Fruit fly (Drosophila melanogaster) whole organism, embryonic: ENCODE data around the gene CG9799.

ENCODE experiments used
- Atf-2 ChIP-seq: fragments of 200-800 bp; sonication (Bioruptor generic); optimal IDR thresholded peaks from 2 replicates; lab custom pipeline; 2016; ENCODE audit warnings: missing biosample characterization, missing genetic modification characterization
- CG10267 ChIP-seq: fragments of 200-800 bp; sonication (Bioruptor generic); optimal IDR thresholded peaks from 2 replicates; lab custom pipeline; 2018; ENCODE audit warnings: missing biosample characterization, mild to moderate bottlenecking, missing genetic modification characterization, moderate library complexity
- CG10462 ChIP-seq: fragments of 200-800 bp; sonication (Bioruptor generic); optimal IDR thresholded peaks from 2 replicates; lab custom pipeline; 2016; ENCODE audit warnings: missing biosample characterization, missing genetic modification characterization
- CG10543 ChIP-seq: fragments of 200-800 bp; sonication (Bioruptor generic); optimal IDR thresholded peaks from 3 replicates; lab custom pipeline; 2017; ENCODE audit warnings: missing biosample characterization, mild to moderate bottlenecking, missing genetic modification characterization, moderate library complexity
- CG11456 ChIP-seq: fragments of 200-800 bp; sonication (Bioruptor generic); IDR thresholded peaks from 3 replicates; pipeline ENCODE4 v1.3.6; 2022; ENCODE audit warnings: missing biosample characterization, missing genetic modification characterization
- CG12219 ChIP-seq: fragments of 200-800 bp; sonication (Bioruptor generic); optimal IDR thresholded peaks from 3 replicates; lab custom pipeline; 2018; ENCODE audit warnings: missing biosample characterization, mild to moderate bottlenecking, missing genetic modification characterization
- CG12659 ChIP-seq: fragments of 200-800 bp; sonication (Bioruptor generic); optimal IDR thresholded peaks from 3 replicates; lab custom pipeline; 2017; ENCODE audit warnings: mild to moderate bottlenecking, missing biosample characterization, missing genetic modification reagents, missing genetic modification characterization
- CG17186 ChIP-seq: fragments of 200-800 bp; sonication (Bioruptor generic); optimal IDR thresholded peaks from 3 replicates; lab custom pipeline; 2017; ENCODE audit warnings: missing biosample characterization, missing genetic modification reagents, missing genetic modification characterization
- CG2120 ChIP-seq: fragments of 200-800 bp; sonication (Bioruptor generic); optimal IDR thresholded peaks from 3 replicates; lab custom pipeline; 2016; ENCODE audit warnings: missing biosample characterization, missing genetic modification characterization
- CG31224 ChIP-seq: fragments of 200-800 bp; sonication (Bioruptor generic); IDR thresholded peaks from 2 replicates; pipeline ENCODE4 v1.3.6; 2022; ENCODE audit warnings: missing biosample characterization, missing genetic modification characterization
- CG31365 ChIP-seq: fragments of 200-800 bp; sonication (Bioruptor generic); optimal IDR thresholded peaks from 2 replicates; lab custom pipeline; 2018; ENCODE audit warnings: missing biosample characterization, mild to moderate bottlenecking, missing genetic modification characterization
- CG32772 ChIP-seq: fragments of 200-800 bp; sonication (Bioruptor generic); IDR thresholded peaks from 2 replicates; pipeline ENCODE4 v1.3.6; 2022; ENCODE audit warnings: missing biosample characterization, missing genetic modification characterization
- CG4404 ChIP-seq: fragments of 200-800 bp; sonication (Bioruptor generic); IDR thresholded peaks from 2 replicates; pipeline ENCODE4 v1.3.6; 2022; ENCODE audit warnings: missing biosample characterization, missing genetic modification characterization
- CG4820 ChIP-seq: fragments of 200-800 bp; sonication (Bioruptor generic); optimal IDR thresholded peaks from 3 replicates; lab custom pipeline; 2016; ENCODE audit warnings: missing biosample characterization, missing genetic modification characterization
- CG6813 ChIP-seq: fragments of 200-800 bp; sonication (Bioruptor generic); optimal IDR thresholded peaks from 2 replicates; lab custom pipeline; 2017; ENCODE audit warnings: missing biosample characterization, missing genetic modification characterization, mild to moderate bottlenecking, moderate library complexity, missing genetic modification reagents
- CG8359 ChIP-seq: fragments of 200-800 bp; sonication (Bioruptor generic); optimal IDR thresholded peaks from 2 replicates; lab custom pipeline; 2017; ENCODE audit warnings: missing biosample characterization, mild to moderate bottlenecking, missing genetic modification characterization, borderline replicate concordance
- CG9932 ChIP-seq: fragments of 200-800 bp; sonication (Bioruptor generic); IDR thresholded peaks from 2 replicates; pipeline ENCODE4 v1.3.6; 2022; ENCODE audit warnings: missing biosample characterization, missing genetic modification characterization
- CHES-1-like ChIP-seq: fragments of 200-800 bp; sonication (Bioruptor generic); optimal IDR thresholded peaks from 2 replicates; lab custom pipeline; 2016; ENCODE audit warnings: missing biosample characterization, missing genetic modification characterization
- Dad ChIP-seq: fragments of 200-800 bp; sonication (Bioruptor generic); optimal IDR thresholded peaks from 3 replicates; lab custom pipeline; 2016; ENCODE audit warnings: missing biosample characterization, missing genetic modification characterization
- Dp ChIP-seq: fragments of 200-800 bp; sonication (Bioruptor generic); optimal IDR thresholded peaks from 2 replicates; lab custom pipeline; 2018; ENCODE audit warnings: missing biosample characterization, mild to moderate bottlenecking, missing genetic modification characterization, moderate library complexity
- Fer1 ChIP-seq: fragments of 200-800 bp; sonication (Bioruptor generic); optimal IDR thresholded peaks from 2 replicates; lab custom pipeline; 2017; ENCODE audit warnings: missing biosample characterization, mild to moderate bottlenecking, missing genetic modification characterization
- HLH54F ChIP-seq: fragments of 200-800 bp; sonication (Bioruptor generic); optimal IDR thresholded peaks from 3 replicates; lab custom pipeline; 2016; ENCODE audit warnings: missing biosample characterization, missing genetic modification characterization
- HLHmδ ChIP-seq: fragments of 200-800 bp; sonication (Bioruptor generic); optimal IDR thresholded peaks from 2 replicates; lab custom pipeline; 2018; ENCODE audit warnings: missing biosample characterization, mild to moderate bottlenecking, missing genetic modification characterization, moderate library complexity
- Hmx ChIP-seq: fragments of 200-800 bp; sonication (Bioruptor generic); optimal IDR thresholded peaks from 2 replicates; lab custom pipeline; 2016; ENCODE audit warnings: missing biosample characterization, missing genetic modification characterization
- Hr3 ChIP-seq: fragments of 200-800 bp; sonication (Bioruptor generic); optimal IDR thresholded peaks from 3 replicates; lab custom pipeline; 2016; ENCODE audit warnings: missing biosample characterization, missing genetic modification characterization
- Rfx ChIP-seq: fragments of 200-800 bp; sonication (Bioruptor generic); IDR thresholded peaks from 2 replicates; pipeline ENCODE4 v1.3.6; 2022; ENCODE audit warnings: missing biosample characterization, missing genetic modification characterization
- Sox102F ChIP-seq: fragments of 200-800 bp; sonication (Bioruptor generic); optimal IDR thresholded peaks from 2 replicates; lab custom pipeline; 2018; ENCODE audit warnings: missing biosample characterization, mild to moderate bottlenecking, missing genetic modification characterization, moderate library complexity
- Sry-δ ChIP-seq: fragments of 200-800 bp; sonication (Bioruptor generic); optimal IDR thresholded peaks from 2 replicates; lab custom pipeline; 2016; ENCODE audit warnings: missing biosample characterization, missing genetic modification characterization
- Tbp ChIP-seq: fragments of >200 bp; optimal IDR thresholded peaks from 2 replicates; lab custom pipeline; 2018; ENCODE audit warnings: missing biosample characterization, missing genetic modification characterization
- al ChIP-seq: fragments of 200-800 bp; sonication (Bioruptor generic); IDR thresholded peaks from 2 replicates; pipeline ENCODE4 v1.3.6; 2022; ENCODE audit warnings: missing biosample characterization, missing genetic modification characterization
- bcd ChIP-seq: fragments of 200-800 bp; sonication (Bioruptor generic); optimal IDR thresholded peaks from 2 replicates; lab custom pipeline; 2017; ENCODE audit warnings: missing biosample characterization, mild to moderate bottlenecking, missing genetic modification characterization
- bsh ChIP-seq, 2 experiments: fragments of 200-800 bp; sonication (Bioruptor generic); optimal IDR thresholded peaks; 2 replicates each; lab custom pipeline; 2017 to 2018; ENCODE audit warnings: mild to moderate bottlenecking in 2 of 2, missing biosample characterization in 2 of 2, missing genetic modification characterization in 2 of 2, moderate library complexity in 1 of 2
- ci ChIP-seq: fragments of 200-800 bp; sonication (Bioruptor generic); IDR thresholded peaks from 3 replicates; pipeline ENCODE4 v1.3.6; 2022; ENCODE audit warnings: missing biosample characterization, missing genetic modification characterization
- da ChIP-seq: fragments of 200-800 bp; sonication (Bioruptor generic); optimal IDR thresholded peaks from 2 replicates; lab custom pipeline; 2016; ENCODE audit warnings: missing biosample characterization, missing genetic modification characterization
- dan ChIP-seq: fragments of 200-800 bp; sonication (Bioruptor generic); IDR thresholded peaks from 2 replicates; pipeline ENCODE4 v1.3.6; 2022; ENCODE audit warnings: missing biosample characterization, missing genetic modification characterization
- dimm ChIP-seq: fragments of 200-800 bp; sonication (Bioruptor generic); IDR thresholded peaks from 2 replicates; pipeline ENCODE4 v1.3.6; 2022; ENCODE audit warnings: missing biosample characterization, missing genetic modification characterization
- eve ChIP-seq, 2 experiments: fragments of >200 bp; optimal IDR thresholded peaks; 2 replicates each; lab custom pipeline; 2017; ENCODE audit warnings: missing biosample characterization in 2 of 2, missing genetic modification characterization in 2 of 2
- grau ChIP-seq: fragments of 200-800 bp; optimal IDR thresholded peaks from 3 replicates; lab custom pipeline; 2019; ENCODE audit warnings: missing biosample characterization, mild to moderate bottlenecking, missing genetic modification characterization, moderate library complexity
- hb ChIP-seq: fragments of 200-800 bp; sonication (Bioruptor generic); IDR thresholded peaks from 3 replicates; pipeline ENCODE4 v1.3.6; 2022; ENCODE audit warnings: missing biosample characterization, missing genetic modification characterization; ENCODE audit not compliant: partially characterized antibody
- her ChIP-seq: fragments of 200-800 bp; sonication (Bioruptor generic); optimal IDR thresholded peaks from 2 replicates; lab custom pipeline; 2016; ENCODE audit warnings: missing biosample characterization, missing genetic modification characterization
- kah ChIP-seq: fragments of 200-800 bp; sonication (Bioruptor generic); optimal IDR thresholded peaks from 2 replicates; lab custom pipeline; 2018; ENCODE audit warnings: missing biosample characterization, mild to moderate bottlenecking, missing genetic modification characterization
- knrl ChIP-seq: fragments of 200-800 bp; sonication (Bioruptor generic); IDR thresholded peaks from 3 replicates; pipeline ENCODE4 v1.3.6; 2022; ENCODE audit warnings: missing biosample characterization, missing genetic modification characterization; ENCODE audit not compliant: partially characterized antibody
- odd ChIP-seq: fragments of 200-800 bp; sonication (Bioruptor generic); optimal IDR thresholded peaks from 2 replicates; lab custom pipeline; 2017; ENCODE audit warnings: missing biosample characterization, mild to moderate bottlenecking, missing genetic modification characterization
- pan ChIP-seq, 4 experiments: fragments of >200 bp in 3 of 4; fragments of 200-800 bp in 1 of 4; sonication (Bioruptor generic) in 1 of 4; optimal IDR thresholded peaks in 3 of 4; IDR thresholded peaks in 1 of 4; 2 replicates each; pipeline versions ENCODE4 v1.3.6 to Lab custom; 2017 to 2022; ENCODE audit warnings: missing biosample characterization in 2 of 4, missing genetic modification characterization in 2 of 4, mixed read lengths in 1 of 4
- pho ChIP-seq: fragments of 200-800 bp; sonication (Bioruptor generic); optimal IDR thresholded peaks from 2 replicates; lab custom pipeline; 2016; ENCODE audit warnings: missing biosample characterization, missing genetic modification characterization
- pita ChIP-seq: fragments of 200-800 bp; sonication (Bioruptor generic); optimal IDR thresholded peaks from 2 replicates; lab custom pipeline; 2017; ENCODE audit warnings: missing biosample characterization, mild to moderate bottlenecking, missing genetic modification characterization
- sens-2 ChIP-seq: fragments of 200-800 bp; sonication (Bioruptor generic); IDR thresholded peaks from 2 replicates; pipeline ENCODE4 v1.3.6; 2022; ENCODE audit warnings: missing biosample characterization, missing genetic modification characterization
- stwl ChIP-seq: fragments of 200-800 bp; sonication (Bioruptor generic); optimal IDR thresholded peaks from 3 replicates; lab custom pipeline; 2018; ENCODE audit warnings: missing biosample characterization, mild to moderate bottlenecking, missing genetic modification characterization, moderate library complexity
- trem ChIP-seq: fragments of 200-800 bp; optimal IDR thresholded peaks from 3 replicates; lab custom pipeline; 2019; ENCODE audit warnings: missing biosample characterization, mild to moderate bottlenecking, missing genetic modification characterization, moderate library complexity
- unpg ChIP-seq: fragments of 200-800 bp; sonication (Bioruptor generic); optimal IDR thresholded peaks from 3 replicates; lab custom pipeline; 2018; ENCODE audit warnings: missing biosample characterization, mild to moderate bottlenecking, missing genetic modification characterization, moderate library complexity
- zfh2 ChIP-seq: fragments of 200-800 bp; sonication (Bioruptor generic); optimal IDR thresholded peaks from 2 replicates; lab custom pipeline; 2016; ENCODE audit warnings: missing biosample characterization, missing genetic modification characterization

The CG9799 gene

dm6 chr3R:13403032-13403459, 14.5 kb upstream of the CG9799 start, which contains the start of gene Dpm3 (continued):
- peak; percentile 68 for TF ChIP-seq CHES-1-like (GFP tag; lab: Kevin White, UChicago)
- no peak for TF ChIP-seq CG12219 (GFP tag; lab: Kevin White, UChicago)
- peak; percentile 7 for TF ChIP-seq Dad (GFP tag; lab: Kevin White, UChicago)
- TF ChIP-seq kah, result no peak
- peak; percentile 13 for TF ChIP-seq Sox102F
- peak; percentile 96 for TF ChIP-seq stwl (tag; lab: Kevin White, UChicago)
- TF ChIP-seq CG12659 (GFP tag; lab: Kevin White, UChicago), result peak; percentile 85
- no peak for TF ChIP-seq Hmx (GFP tag; lab: Kevin White, UChicago)
- TF ChIP-seq hb (GFP tag; lab: Robert Waterston, UW), result peak; percentile 88
- no peak for TF ChIP-seq al (GFP tag; lab: Robert Waterston, UW)
- TF ChIP-seq grau (tag; lab: Kevin White, UChicago), result peak; percentile 21
- peak; percentile 94 for TF ChIP-seq knrl
- TF ChIP-seq CG31224 (GFP tag; lab: Robert Waterston, UW), result no peak
- TF ChIP-seq CG11456 (GFP tag; lab: Robert Waterston, UW), result no peak
- no peak for TF ChIP-seq CG4404 (GFP tag; lab: Robert Waterston, UW)
- TF ChIP-seq Rfx, result peak; percentile 49
- peak; percentile 17 for TF ChIP-seq pita (GFP tag; lab: Kevin White, UChicago)
- peak; percentile 62 for TF ChIP-seq HLH54F (GFP tag; lab: Kevin White, UChicago)
- TF ChIP-seq sens-2 (GFP tag; lab: Robert Waterston, UW), result no peak
- no peak for TF ChIP-seq CG32772 (GFP tag; lab: Robert Waterston, UW)
- no peak for TF ChIP-seq CG10462 (GFP tag; lab: Kevin White, UChicago)
- peak; percentile 37 for TF ChIP-seq Atf-2 (GFP tag; lab: Kevin White, UChicago)
- TF ChIP-seq CG6813 (GFP tag; lab: Kevin White, UChicago), result no peak
- peak in 1 of 2 experiments; percentile 15 for TF ChIP-seq bsh (GFP tag; optimal IDR thresholded peaks at IDR 0.05; lab: Kevin White, UChicago)
- peak; percentile 17 for TF ChIP-seq CG4820 (GFP tag; lab: Kevin White, UChicago)
- no peak for TF ChIP-seq eve (GFP tag; optimal IDR thresholded peaks at IDR 0.05; lab: Kevin White, UChicago)
- peak; percentile 58 for TF ChIP-seq CG2120 (GFP tag; lab: Kevin White, UChicago)
- peak; percentile 97 for TF ChIP-seq Sry-δ (GFP tag; lab: Kevin White, UChicago)
- peak; percentile 82 for TF ChIP-seq trem
- peak; percentile 57 for TF ChIP-seq zfh2
- TF ChIP-seq ci (GFP tag; lab: Robert Waterston, UW), result peak; percentile 51; the same call in 2 of the 3 replicates
- peak; percentile 27 for TF ChIP-seq her (GFP tag; lab: Kevin White, UChicago)
- no peak for TF ChIP-seq Hr3 (GFP tag; lab: Kevin White, UChicago)
- TF ChIP-seq CG10267, result peak; percentile 58
- peak; percentile 60 for TF ChIP-seq pho (GFP tag; lab: Kevin White, UChicago)
- TF ChIP-seq CG8359 (GFP tag; lab: Kevin White, UChicago), result no peak
- peak; percentile 10 for TF ChIP-seq CG17186 (GFP tag; lab: Kevin White, UChicago)
- no peak for TF ChIP-seq dan (GFP tag; lab: Robert Waterston, UW)
- peak; percentile 97 for TF ChIP-seq Dp (GFP tag; lab: Kevin White, UChicago)
- TF ChIP-seq HLHmδ (GFP tag; lab: Kevin White, UChicago), result no peak
- no peak for TF ChIP-seq odd (GFP tag; lab: Kevin White, UChicago)
- TF ChIP-seq Tbp (GFP tag; lab: Kevin White, UChicago), result no peak
- no peak for TF ChIP-seq dimm (GFP tag; lab: Robert Waterston, UW)
- TF ChIP-seq pan (optimal IDR thresholded peaks at IDR 0.05; lab: Kevin White, UChicago), result no peak
- no peak for TF ChIP-seq pan (GFP tag; optimal IDR thresholded peaks at IDR 0.05 in 1 of 2, IDR thresholded peaks at IDR 0.05 in 1 of 2)
- TF ChIP-seq CG31365, result no peak
- TF ChIP-seq CG10543 (GFP tag; lab: Kevin White, UChicago), result no peak
- TF ChIP-seq unpg (GFP tag; lab: Kevin White, UChicago), result no peak
- TF ChIP-seq CG9932 (GFP tag; lab: Robert Waterston, UW), result peak; percentile 68
- no peak for TF ChIP-seq da (GFP tag; lab: Kevin White, UChicago)
- peak; percentile 41 for TF ChIP-seq bcd (GFP tag; lab: Kevin White, UChicago)
- no peak for TF ChIP-seq Fer1 (GFP tag; lab: Kevin White, UChicago)
